Worm (Caenorhabditis elegans) whole organism, L4 larva: ENCODE results near the gene srsx-15.
A peak's percentile ranks its signal among the peaks of the same experiment; 100 is the strongest.

Experiments
- F26F4.8 ChIP-seq: fragments of 200-800 bp; sonication (Bioruptor generic); conservative IDR thresholded peaks from 2 replicates; pipeline ENCODE4 v1.3.6; 2022; ENCODE audit warnings: missing genetic modification characterization, missing compliant biosample characterization
- F44E2.7 ChIP-seq: fragments of 200-800 bp; sonication (Bioruptor generic); IDR thresholded peaks from 2 replicates; pipeline ENCODE4 v2.1.2; 2022; ENCODE audit warnings: missing genetic modification characterization, missing compliant biosample characterization
- F49E8.2 ChIP-seq: sonication (generic microtip); optimal IDR thresholded peaks from 2 replicates; lab custom pipeline; 2016; ENCODE audit warnings: missing compliant biosample characterization, mild to moderate bottlenecking, missing genetic modification characterization, borderline replicate concordance
- T20F7.1 ChIP-seq: fragments of 200-800 bp; sonication (Bioruptor generic); optimal IDR thresholded peaks from 2 replicates; lab custom pipeline; 2018; ENCODE audit warnings: mild to moderate bottlenecking, missing genetic modification characterization, missing compliant biosample characterization
- Y105C5A.15 ChIP-seq: fragments of 200-800 bp; sonication (Bioruptor generic); IDR thresholded peaks from 2 replicates; pipeline ENCODE4 v1.3.6; 2022; ENCODE audit warnings: missing genetic modification characterization, missing compliant biosample characterization
- Y48G9A.11 ChIP-seq: fragments of 200-800 bp; sonication (Bioruptor generic); IDR thresholded peaks from 2 replicates; pipeline ENCODE4 v1.3.6; 2022; ENCODE audit warnings: missing genetic modification reagents, missing genetic modification characterization, missing compliant biosample characterization
- Y5F2A.4 ChIP-seq: fragments of 200-800 bp; sonication (Bioruptor generic); optimal IDR thresholded peaks from 2 replicates; lab custom pipeline; 2018; ENCODE audit warnings: mild to moderate bottlenecking, missing genetic modification characterization, missing compliant biosample characterization
- Y75B8A.6 ChIP-seq: fragments of 200-800 bp; sonication (Bioruptor generic); IDR thresholded peaks from 2 replicates; pipeline ENCODE4 v1.3.6; 2022; ENCODE audit warnings: missing genetic modification reagents, missing genetic modification characterization, missing compliant biosample characterization
- ZK337.2 ChIP-seq: fragments of 200-800 bp; sonication (Bioruptor generic); IDR thresholded peaks from 2 replicates; pipeline ENCODE4 v1.3.6; 2022; ENCODE audit warnings: missing genetic modification reagents, missing genetic modification characterization, missing compliant biosample characterization
- ZK546.5 ChIP-seq, 2 experiments: sonication (generic microtip); optimal IDR thresholded peaks; 2 replicates each; lab custom pipeline; 2017; ENCODE audit warnings: missing biosample characterization in 2 of 2, missing genetic modification characterization in 2 of 2
- aha-1 ChIP-seq: fragments of 150-350 bp; peaks from one replicate; lab custom pipeline; 2014; ENCODE audit warnings: missing biosample characterization, missing genetic modification characterization
- aly-2 ChIP-seq: sonication (generic microtip); optimal IDR thresholded peaks from 2 replicates; lab custom pipeline; 2018; ENCODE audit warnings: missing biosample characterization, missing genetic modification characterization
- ceh-20 ChIP-seq: fragments of 200-800 bp; sonication (Bioruptor generic); IDR thresholded peaks from 2 replicates; pipeline ENCODE4 v1.3.6; 2022; ENCODE audit warnings: missing genetic modification reagents, missing genetic modification characterization, missing compliant biosample characterization
- ceh-32 ChIP-seq: sonication (generic microtip); optimal IDR thresholded peaks from 2 replicates; lab custom pipeline; 2016; ENCODE audit warnings: mild to moderate bottlenecking, missing genetic modification characterization, missing compliant biosample characterization; ENCODE audit not compliant: poor library complexity
- ceh-62 ChIP-seq: sonication (generic microtip); optimal IDR thresholded peaks from 2 replicates; lab custom pipeline; 2017; ENCODE audit warnings: missing biosample characterization, missing genetic modification characterization
- ceh-82 ChIP-seq: sonication (generic microtip); optimal IDR thresholded peaks from 2 replicates; lab custom pipeline; 2017; ENCODE audit warnings: missing biosample characterization, missing genetic modification characterization
- daf-16 ChIP-seq, 3 experiments: sonication (generic microtip); optimal IDR thresholded peaks; 2 replicates each; lab custom pipeline; 2016 to 2017; ENCODE audit warnings: missing genetic modification characterization in 3 of 3, missing genetic modification reagents in 3 of 3, mild to moderate bottlenecking in 2 of 3, missing compliant biosample characterization in 2 of 3, missing biosample characterization in 1 of 3, moderate library complexity in 1 of 3
- daf-19 ChIP-seq: fragments of 200-800 bp; sonication (Bioruptor generic); conservative IDR thresholded peaks from 2 replicates; pipeline ENCODE4 v1.3.6; 2022; ENCODE audit warnings: missing genetic modification characterization, missing compliant biosample characterization
- dmd-6 ChIP-seq: fragments of 200-800 bp; sonication (Bioruptor generic); IDR thresholded peaks from 2 replicates; pipeline ENCODE4 v1.3.6; 2022; ENCODE audit warnings: missing genetic modification reagents, missing genetic modification characterization, missing compliant biosample characterization
- dmd-8 ChIP-seq: fragments of 200-800 bp; sonication (Bioruptor generic); IDR thresholded peaks from 2 replicates; pipeline ENCODE4 v1.3.6; 2022; ENCODE audit warnings: missing genetic modification characterization, missing compliant biosample characterization
- duxl-1 ChIP-seq: sonication (generic microtip); optimal IDR thresholded peaks from 2 replicates; lab custom pipeline; 2016; ENCODE audit warnings: mild to moderate bottlenecking, missing genetic modification characterization, moderate library complexity, missing compliant biosample characterization; ENCODE audit not compliant: poor library complexity
- egl-27 ChIP-seq: sonication (generic microtip); optimal IDR thresholded peaks from 3 replicates; lab custom pipeline; 2017; ENCODE audit warnings: missing biosample characterization, missing genetic modification reagents, missing genetic modification characterization
- egl-43 ChIP-seq: fragments of 200-800 bp; sonication (Bioruptor generic); IDR thresholded peaks from 2 replicates; pipeline ENCODE4 v1.3.6; 2022; ENCODE audit warnings: missing genetic modification reagents, missing genetic modification characterization, missing compliant biosample characterization
- fkh-10 ChIP-seq: fragments of 150-350 bp; optimal IDR thresholded peaks from 2 replicates; lab custom pipeline; 2014; ENCODE audit warnings: missing biosample characterization, missing genetic modification reagents, missing genetic modification characterization
- fos-1 ChIP-seq: fragments of 150-350 bp; optimal IDR thresholded peaks from 2 replicates; lab custom pipeline; 2014; ENCODE audit warnings: missing biosample characterization, missing genetic modification characterization
- gei-8 ChIP-seq: fragments of 200-800 bp; sonication (Bioruptor generic); optimal IDR thresholded peaks from 2 replicates; lab custom pipeline; 2018; ENCODE audit warnings: mild to moderate bottlenecking, missing genetic modification characterization, missing compliant biosample characterization
- hif-1 ChIP-seq, 2 experiments: sonication (generic microtip); optimal IDR thresholded peaks; 2 replicates each; lab custom pipeline; 2016 to 2017; ENCODE audit warnings: missing compliant biosample characterization in 2 of 2, missing genetic modification characterization in 2 of 2, missing genetic modification reagents in 2 of 2, missing genotype in 2 of 2, mild to moderate bottlenecking in 1 of 2
- hlh-11 ChIP-seq: fragments of 200-800 bp; sonication (Bioruptor generic); optimal IDR thresholded peaks from 2 replicates; lab custom pipeline; 2018; ENCODE audit warnings: mild to moderate bottlenecking, missing genetic modification characterization, missing compliant biosample characterization
- hlh-30 ChIP-seq: sonication (generic microtip); optimal IDR thresholded peaks from 2 replicates; lab custom pipeline; 2017; ENCODE audit warnings: antibody characterized with exemption, mild to moderate bottlenecking, missing genetic modification characterization, missing compliant biosample characterization; ENCODE audit not compliant: insufficient read depth
- jun-1 ChIP-seq: fragments of 150-350 bp; optimal IDR thresholded peaks from 2 replicates; lab custom pipeline; 2014; ENCODE audit warnings: missing biosample characterization, missing genetic modification reagents, missing genetic modification characterization
- lim-7 ChIP-seq: fragments of 200-800 bp; sonication (Bioruptor generic); IDR thresholded peaks from 2 replicates; pipeline ENCODE4 v1.3.6; 2022; ENCODE audit warnings: missing genetic modification characterization, missing compliant biosample characterization
- lin-13 ChIP-seq: fragments of 150-350 bp; optimal IDR thresholded peaks from 2 replicates; lab custom pipeline; 2014; ENCODE audit warnings: missing biosample characterization, missing genetic modification reagents, missing genetic modification characterization
- lsy-2 ChIP-seq, 2 experiments: fragments of 150-350 bp in 1 of 2; sonication (generic microtip) in 1 of 2; optimal IDR thresholded peaks; 2 replicates each; lab custom pipeline; 2014 to 2017; ENCODE audit warnings: missing biosample characterization in 2 of 2, missing genetic modification characterization in 2 of 2
- madf-9 ChIP-seq: fragments of 200-800 bp; sonication (Bioruptor generic); conservative IDR thresholded peaks from 2 replicates; pipeline ENCODE4 v1.3.6; 2022; ENCODE audit warnings: missing genetic modification reagents, missing genetic modification characterization, missing compliant biosample characterization
- mep-1 ChIP-seq: fragments of 150-350 bp; sonication (generic microtip); optimal IDR thresholded peaks from 3 replicates; lab custom pipeline; 2014; ENCODE audit warnings: missing biosample characterization, missing genetic modification characterization
- mes-2 ChIP-seq: sonication (generic microtip); optimal IDR thresholded peaks from 2 replicates; lab custom pipeline; 2016; ENCODE audit warnings: missing genotype, mild to moderate bottlenecking, missing genetic modification characterization, missing compliant biosample characterization; ENCODE audit not compliant: poor library complexity, severe bottlenecking
- nhr-11 ChIP-seq: fragments of 150-350 bp; optimal IDR thresholded peaks from 2 replicates; lab custom pipeline; 2014; ENCODE audit warnings: missing biosample characterization, missing genetic modification characterization
- nhr-28 ChIP-seq: fragments of 150-350 bp; optimal IDR thresholded peaks from 2 replicates; lab custom pipeline; 2014; ENCODE audit warnings: missing biosample characterization, missing genetic modification characterization
- nhr-48 ChIP-seq: sonication (generic microtip); optimal IDR thresholded peaks from 2 replicates; lab custom pipeline; 2016; ENCODE audit warnings: mild to moderate bottlenecking, missing genetic modification characterization, missing compliant biosample characterization
- nhr-6 ChIP-seq: fragments of 150-350 bp; optimal IDR thresholded peaks from 2 replicates; lab custom pipeline; 2014; ENCODE audit warnings: missing biosample characterization, missing genetic modification characterization
- nhr-76 ChIP-seq: fragments of 150-350 bp; optimal IDR thresholded peaks from 2 replicates; lab custom pipeline; 2014; ENCODE audit warnings: missing biosample characterization, missing genetic modification characterization
- pha-4 ChIP-seq, 2 experiments: fragments of 150-350 bp in 1 of 2; fragments of 200-800 bp in 1 of 2; sonication (Bioruptor generic) in 1 of 2; IDR thresholded peaks in 1 of 2; optimal IDR thresholded peaks in 1 of 2; 2 replicates each; pipeline versions ENCODE4 v1.3.6 to Lab custom; 2014 to 2022; ENCODE audit warnings: missing genetic modification characterization in 2 of 2, missing genetic modification reagents in 2 of 2, missing biosample characterization in 1 of 2, missing compliant biosample characterization in 1 of 2
- php-3 ChIP-seq: fragments of 200-800 bp; sonication (Bioruptor generic); IDR thresholded peaks from 2 replicates; pipeline ENCODE4 v1.3.6; 2022; ENCODE audit warnings: missing genetic modification reagents, missing genetic modification characterization, missing compliant biosample characterization
- pqm-1 ChIP-seq: sonication (generic microtip); optimal IDR thresholded peaks from 2 replicates; lab custom pipeline; 2017; ENCODE audit warnings: missing biosample characterization, missing genetic modification characterization
- sdz-12 ChIP-seq: fragments of 200-800 bp; sonication (Bioruptor generic); optimal IDR thresholded peaks from 2 replicates; lab custom pipeline; 2018; ENCODE audit warnings: mild to moderate bottlenecking, missing genetic modification characterization, missing compliant biosample characterization
- set-16 ChIP-seq: fragments of 200-800 bp; sonication (Bioruptor generic); IDR thresholded peaks from 2 replicates; pipeline ENCODE4 v1.3.6; 2022; ENCODE audit warnings: missing genetic modification reagents, missing genetic modification characterization, missing compliant biosample characterization
- spr-3 ChIP-seq: fragments of 200-800 bp; sonication (Bioruptor generic); optimal IDR thresholded peaks from 2 replicates; lab custom pipeline; 2018; ENCODE audit warnings: mild to moderate bottlenecking, missing genetic modification characterization, missing compliant biosample characterization
- tra-1 ChIP-seq: fragments of 200-800 bp; sonication (Bioruptor generic); IDR thresholded peaks from 2 replicates; pipeline ENCODE4 v1.3.6; 2022; ENCODE audit warnings: missing genetic modification reagents, missing genetic modification characterization, missing compliant biosample characterization
- unc-62 ChIP-seq, 3 experiments: fragments of 150-350 bp in 1 of 3; sonication (generic microtip); optimal IDR thresholded peaks in 2 of 3; peaks in 1 of 3; 1 replicate in 1 of 3; 2 replicates in 2 of 3; lab custom pipeline; 2014 to 2017; ENCODE audit warnings: missing biosample characterization in 3 of 3, missing genetic modification characterization in 3 of 3, missing genetic modification reagents in 3 of 3, missing genotype in 1 of 3
- ztf-7 ChIP-seq: fragments of 150-350 bp; optimal IDR thresholded peaks from 2 replicates; lab custom pipeline; 2014; ENCODE audit warnings: missing biosample characterization, missing genetic modification characterization

The srsx-15 gene

ce11 chrIV:5593804-5594214 is 29.8 kb downstream of the srsx-15 start (continued):
- TF ChIP-seq pha-4 (GFP tag; IDR thresholded peaks at IDR 0.05; lab: Robert Waterston, UW): no peak
- TF ChIP-seq pha-4 (tag; optimal IDR thresholded peaks at IDR 0.05; lab: Kevin White, UChicago): peak; percentile 93
- TF ChIP-seq php-3 (GFP tag; lab: Robert Waterston, UW): no peak
- no peak for TF ChIP-seq F26F4.8
- peak; percentile 34 for TF ChIP-seq jun-1 (tag; lab: Kevin White, UChicago)
- TF ChIP-seq F44E2.7 (GFP tag; lab: Robert Waterston, UW): no peak
- peak; percentile 47 for TF ChIP-seq nhr-6 (tag; lab: Kevin White, UChicago)
- no peak for TF ChIP-seq egl-27 (tag; lab: Kevin White, UChicago)
- TF ChIP-seq F49E8.2 (tag; lab: Kevin White, UChicago): no peak
- TF ChIP-seq madf-9 (GFP tag; lab: Robert Waterston, UW): no peak
- TF ChIP-seq Y48G9A.11 (GFP tag; lab: Robert Waterston, UW): no peak
- no peak for TF ChIP-seq spr-3 (GFP tag; lab: Kevin White, UChicago)
- TF ChIP-seq duxl-1: no peak
- no peak for TF ChIP-seq sdz-12
- peak; percentile 8 for TF ChIP-seq lin-13 (GFP tag; lab: Kevin White, UChicago)
- peak; percentile 90 for TF ChIP-seq hlh-11 (tag; lab: Kevin White, UChicago)
- TF ChIP-seq ceh-62 (tag; lab: Kevin White, UChicago): no peak
- TF ChIP-seq mep-1: peak; percentile 57
- TF ChIP-seq nhr-11 (tag; lab: Kevin White, UChicago): peak; percentile 92
- TF ChIP-seq gei-8: no peak
- TF ChIP-seq unc-62 (GFP tag; optimal IDR thresholded peaks at IDR 0.05 in 1 of 2; lab: Kevin White, UChicago): peak in 1 of 2 experiments; percentile 100
- no peak for TF ChIP-seq unc-62 (tag; optimal IDR thresholded peaks at IDR 0.05; lab: Kevin White, UChicago)
- TF ChIP-seq daf-16 (GFP tag; optimal IDR thresholded peaks at IDR 0.05; lab: Kevin White, UChicago): peak in 1 of 2 experiments; percentile 99
- peak; percentile 93 for TF ChIP-seq daf-16 (tag; optimal IDR thresholded peaks at IDR 0.05; lab: Kevin White, UChicago)
- peak; percentile 50 for TF ChIP-seq dmd-6
- TF ChIP-seq tra-1 (GFP tag; lab: Robert Waterston, UW): peak; percentile 26; the same call in 1 of the 2 replicates
- no peak for TF ChIP-seq fkh-10
- peak in 1 of 2 experiments; percentile 36 for TF ChIP-seq hif-1 (tag; optimal IDR thresholded peaks at IDR 0.05; lab: Kevin White, UChicago)
- no peak for TF ChIP-seq nhr-48 (tag; lab: Kevin White, UChicago)
- TF ChIP-seq ceh-32 (tag; lab: Kevin White, UChicago): no peak
- no peak for TF ChIP-seq ceh-82 (tag; lab: Kevin White, UChicago)
- no peak for TF ChIP-seq Y75B8A.6 (GFP tag; lab: Robert Waterston, UW)
- no peak for TF ChIP-seq nhr-76 (tag; lab: Kevin White, UChicago)
- TF ChIP-seq Y105C5A.15: no peak
- TF ChIP-seq aha-1: peak; percentile 88
- peak; percentile 58; the same call in 1 of the 2 replicates for TF ChIP-seq ceh-20 (GFP tag; lab: Robert Waterston, UW)
- TF ChIP-seq lsy-2 (tag; optimal IDR thresholded peaks at IDR 0.05; lab: Kevin White, UChicago): peak in 1 of 2 experiments; percentile 57
- no peak for TF ChIP-seq daf-19 (GFP tag; lab: Robert Waterston, UW)
- no peak for TF ChIP-seq ZK546.5 (tag; optimal IDR thresholded peaks at IDR 0.05; lab: Kevin White, UChicago)
- TF ChIP-seq hlh-30 (tag; lab: Kevin White, UChicago): peak; percentile 83
- TF ChIP-seq Y5F2A.4 (GFP tag; lab: Kevin White, UChicago): no peak
- no peak for TF ChIP-seq dmd-8 (GFP tag; lab: Robert Waterston, UW)
- no peak for TF ChIP-seq pqm-1
- TF ChIP-seq egl-43 (GFP tag; lab: Robert Waterston, UW): no peak
- TF ChIP-seq set-16 (GFP tag; lab: Robert Waterston, UW): no peak
- peak; percentile 62 for TF ChIP-seq nhr-28 (tag; lab: Kevin White, UChicago)
- no peak for TF ChIP-seq fos-1 (tag; lab: Kevin White, UChicago)
- TF ChIP-seq T20F7.1 (GFP tag; lab: Kevin White, UChicago): no peak
- TF ChIP-seq lim-7 (GFP tag; lab: Robert Waterston, UW): no peak
- no peak for TF ChIP-seq aly-2 (tag; lab: Kevin White, UChicago)
- TF ChIP-seq ZK337.2 (GFP tag; lab: Robert Waterston, UW): no peak
- TF ChIP-seq mes-2: peak; percentile 23
- no peak for TF ChIP-seq ztf-7 (tag; lab: Kevin White, UChicago)
